Worm (Caenorhabditis elegans) whole organism, midembryonic: ENCODE data around the gene Y113G7B.28.

Experiments used
- T22C8.4 ChIP-seq: fragments of 200-800 bp; sonication (Bioruptor generic); IDR thresholded peaks from 2 replicates; pipeline ENCODE4 v1.3.6; 2022; ENCODE audit warnings: missing genetic modification characterization, missing compliant biosample characterization
- cog-1 ChIP-seq: sonication (generic microtip); optimal IDR thresholded peaks from 2 replicates; lab custom pipeline; 2016; ENCODE audit warnings: missing genetic modification characterization, missing compliant biosample characterization
- flt-1 ChIP-seq: fragments of 200-800 bp; sonication (Bioruptor generic); IDR thresholded peaks from 2 replicates; pipeline ENCODE4 v1.3.6; 2022; ENCODE audit warnings: missing genetic modification characterization, missing compliant biosample characterization
- klf-2 ChIP-seq: fragments of 200-800 bp; sonication (Bioruptor generic); conservative IDR thresholded peaks from 2 replicates; pipeline ENCODE4 v1.3.6; 2022; ENCODE audit warnings: missing genetic modification reagents, missing genetic modification characterization, missing compliant biosample characterization
- med-1 ChIP-seq: sonication (generic microtip); optimal IDR thresholded peaks from 2 replicates; lab custom pipeline; 2017; ENCODE audit warnings: missing genetic modification characterization, mild to moderate bottlenecking, missing compliant biosample characterization, antibody characterized with exemption, missing genetic modification reagents; ENCODE audit not compliant: insufficient read depth
- ref-1 ChIP-seq: fragments of 200-800 bp; sonication (Bioruptor generic); conservative IDR thresholded peaks from 2 replicates; pipeline ENCODE4 v1.3.6; 2022; ENCODE audit warnings: missing genetic modification reagents, missing genetic modification characterization, missing compliant biosample characterization
- tab-1 ChIP-seq: fragments of 200-800 bp; sonication (Bioruptor generic); IDR thresholded peaks from 2 replicates; pipeline ENCODE4 v1.3.6; 2022; ENCODE audit warnings: missing genetic modification characterization, missing compliant biosample characterization
- ztf-23 ChIP-seq: fragments of 200-800 bp; sonication (Bioruptor generic); IDR thresholded peaks from 2 replicates; pipeline ENCODE4 v1.3.6; 2022; ENCODE audit warnings: missing genetic modification reagents, missing genetic modification characterization, missing compliant biosample characterization
- ztf-29 ChIP-seq: fragments of 200-800 bp; sonication (Bioruptor generic); IDR thresholded peaks from 2 replicates; pipeline ENCODE4 v1.3.6; 2022; ENCODE audit warnings: missing genetic modification reagents, missing genetic modification characterization, missing compliant biosample characterization

The Y113G7B.28 gene

DNA sequence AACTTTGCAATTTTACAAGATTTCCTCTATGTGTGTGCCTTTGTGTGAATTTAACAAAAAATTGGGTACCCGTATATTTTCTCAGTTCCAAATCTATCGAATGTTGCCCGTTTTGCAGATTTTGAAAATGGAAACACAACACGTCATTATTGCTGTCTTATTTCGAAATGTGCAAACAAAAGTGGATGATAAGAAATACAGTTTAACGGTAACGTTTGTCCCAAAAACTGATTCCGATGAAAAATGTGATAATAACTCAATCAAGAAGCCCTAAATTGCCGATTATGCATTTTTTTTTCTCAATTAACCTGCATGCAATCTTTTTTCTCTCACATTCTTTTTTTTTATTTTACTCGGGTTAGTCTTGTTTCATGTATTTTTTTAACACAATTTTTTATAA lies 29.5 kb downstream of the Y113G7B.28 start:
- no peak for TF ChIP-seq cog-1 (tag; lab: Kevin White, UChicago)
- TF ChIP-seq med-1 (GFP tag; lab: Kevin White, UChicago), result no peak
- TF ChIP-seq ref-1 (GFP tag; lab: Robert Waterston, UW), result no peak
- no peak for TF ChIP-seq ztf-23 (GFP tag; lab: Robert Waterston, UW)
- TF ChIP-seq tab-1 (GFP tag; lab: Robert Waterston, UW), result no peak
- no peak for TF ChIP-seq klf-2 (GFP tag; lab: Robert Waterston, UW)

- TF ChIP-seq ztf-29, result no peak
- TF ChIP-seq tab-1 (GFP tag; lab: Robert Waterston, UW), result no peak
- no peak for TF ChIP-seq flt-1 (GFP tag; lab: Robert Waterston, UW)
- TF ChIP-seq T22C8.4 (GFP tag; lab: Robert Waterston, UW), result no peak
- TF ChIP-seq klf-2 (GFP tag; lab: Robert Waterston, UW), result no peak
- TF ChIP-seq ref-1 (GFP tag; lab: Robert Waterston, UW), result no peak
- TF ChIP-seq med-1 (GFP tag; lab: Kevin White, UChicago), result no peak
- no peak for TF ChIP-seq cog-1 (tag; lab: Kevin White, UChicago)
- no peak for TF ChIP-seq ztf-23 (GFP tag; lab: Robert Waterston, UW)
Observed at ce11 chrV:20233743-20234142, 38.0 kb downstream of the Y113G7B.28 start, which contains the start of gene Y113G7B.15. Y113G7B.15 (minus strand) TSS chrV:20233843.

DNA sequence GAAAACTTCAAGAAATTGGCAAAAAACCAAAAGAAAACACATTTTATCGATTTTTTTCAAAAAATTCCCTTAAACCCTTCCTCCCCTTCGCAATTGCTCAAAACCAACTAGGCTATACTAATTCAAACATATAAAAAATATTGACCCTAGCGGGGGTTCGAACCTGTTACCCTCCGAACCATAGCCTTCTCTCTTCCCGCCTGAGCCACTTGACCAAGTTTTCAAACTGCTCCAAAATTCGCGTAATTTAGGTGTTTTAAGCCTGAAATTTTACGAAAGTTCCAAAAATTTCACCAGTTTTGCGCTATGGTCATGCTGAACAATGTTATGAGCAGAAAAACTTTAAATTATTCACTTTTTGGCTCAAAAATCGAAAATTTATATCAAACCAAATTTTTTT lies 38.7 kb downstream of the Y113G7B.28 start:
- 0 out of 2 replicates have a peak, but pooled peaks have one; percentile 4 for TF ChIP-seq flt-1 (GFP tag; lab: Robert Waterston, UW)
- TF ChIP-seq ref-1 (GFP tag; lab: Robert Waterston, UW), result no peak

- TF ChIP-seq klf-2 (GFP tag; lab: Robert Waterston, UW), result no peak
Observed at ce11 chrV:20235231-20235630, 39.4 kb downstream of the Y113G7B.28 start.

DNA sequence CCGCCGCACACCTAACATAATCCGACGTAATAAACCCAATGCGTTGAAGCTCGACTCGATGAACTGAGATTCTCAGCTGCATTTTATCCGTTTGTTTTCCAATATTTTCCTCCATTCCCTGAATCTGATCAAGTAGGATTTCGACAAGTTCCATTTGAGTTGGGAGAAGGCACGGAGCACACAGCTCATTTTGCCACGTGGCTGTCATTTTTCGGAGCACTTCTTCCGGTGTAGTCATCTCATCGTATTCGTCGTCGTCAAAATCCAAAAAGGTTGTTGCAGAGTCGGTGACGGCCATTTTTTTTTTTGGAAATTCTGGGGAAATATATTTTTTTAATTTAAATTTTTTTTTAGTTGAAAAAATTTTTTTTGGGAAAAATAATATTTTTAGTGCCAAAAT lies 41.6 kb downstream of the Y113G7B.28 start, which contains the start of gene sld-5:
sld-5 (minus strand) TSS at position 317 of the 400 bp plus-strand sequence.
- TF ChIP-seq cog-1 (tag; lab: Kevin White, UChicago) (no peak), ref-1 (GFP tag; lab: Robert Waterston, UW) (no peak), tab-1 (GFP tag; lab: Robert Waterston, UW) (no peak), ztf-29 (no peak), flt-1 (GFP tag; lab: Robert Waterston, UW) (no peak), ztf-23 (GFP tag; lab: Robert Waterston, UW) (no peak), med-1 (GFP tag; lab: Kevin White, UChicago) (no peak), T22C8.4 (GFP tag; lab: Robert Waterston, UW) (no peak), klf-2 (GFP tag; lab: Robert Waterston, UW) (no peak)

DNA sequence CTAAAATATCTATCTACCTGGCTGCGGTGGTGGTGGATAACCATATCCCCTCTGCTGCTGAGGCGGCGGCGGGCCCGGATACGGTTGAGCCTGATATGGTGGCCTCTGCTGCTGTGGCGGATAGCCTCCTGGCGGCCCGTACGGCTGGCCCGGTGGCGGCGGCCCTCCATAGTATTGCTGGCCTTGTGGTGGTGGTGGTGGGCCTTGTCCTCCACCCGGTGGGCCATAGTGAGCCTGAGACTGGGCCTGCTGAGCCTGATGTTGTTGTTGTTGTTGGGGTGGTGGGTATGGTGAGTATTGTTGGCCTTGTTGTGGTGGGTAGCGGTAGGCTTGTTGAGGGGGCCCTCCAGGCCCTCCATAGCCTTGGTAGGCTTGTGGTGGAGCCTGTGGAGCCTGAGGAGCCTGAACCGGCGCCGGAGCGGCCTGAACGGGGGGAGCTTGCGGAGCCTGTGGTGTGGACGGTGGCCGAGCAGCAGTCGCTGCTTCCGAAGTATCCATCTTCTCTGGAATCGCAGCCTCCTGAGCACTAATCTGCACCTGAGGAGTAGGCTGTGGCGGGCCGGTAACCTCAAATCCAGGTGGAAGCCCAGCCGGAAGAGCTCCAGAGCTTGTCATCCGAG lies 45.6 kb downstream of the Y113G7B.28 start:
- TF ChIP-seq flt-1 (GFP tag; lab: Robert Waterston, UW) (0 out of 2 replicates have a peak, but pooled peaks have one; percentile 41), med-1 (GFP tag; lab: Kevin White, UChicago) (no peak)
